Fruit fly (Drosophila melanogaster) whole organism, embryonic: Measurements from ENCODE around the gene CG7742.
A peak's percentile ranks its signal among the peaks of the same experiment; 100 is the strongest.

Experiments used
- Abd-B ChIP-seq: fragments of 200-800 bp; sonication (Bioruptor generic); optimal IDR thresholded peaks from 2 replicates; lab custom pipeline; 2018; ENCODE audit warnings: missing biosample characterization, mild to moderate bottlenecking, missing genetic modification characterization, moderate library complexity
- Atf6 ChIP-seq: fragments of 200-800 bp; sonication (Bioruptor generic); IDR thresholded peaks from 2 replicates; pipeline ENCODE4 v1.3.6; 2022; ENCODE audit warnings: missing biosample characterization, missing genetic modification characterization
- Bteb2 ChIP-seq: fragments of 200-800 bp; sonication (Bioruptor generic); optimal IDR thresholded peaks from 2 replicates; lab custom pipeline; 2016; ENCODE audit warnings: missing biosample characterization, missing genetic modification characterization
- CG10979 ChIP-seq: fragments of 200-800 bp; sonication (Bioruptor generic); optimal IDR thresholded peaks from 2 replicates; lab custom pipeline; 2018; ENCODE audit warnings: missing biosample characterization, mild to moderate bottlenecking, missing genetic modification characterization, moderate library complexity
- CG12071 ChIP-seq: fragments of 200-800 bp; sonication (Bioruptor generic); optimal IDR thresholded peaks from 3 replicates; lab custom pipeline; 2018; ENCODE audit warnings: missing biosample characterization, mild to moderate bottlenecking, missing genetic modification characterization
- CG14667 ChIP-seq: fragments of 200-800 bp; sonication (Bioruptor generic); IDR thresholded peaks from 2 replicates; pipeline ENCODE4 v1.3.6; 2022; ENCODE audit warnings: missing biosample characterization, missing genetic modification characterization
- CG15011 ChIP-seq: fragments of 200-800 bp; sonication (Bioruptor generic); optimal IDR thresholded peaks from 3 replicates; lab custom pipeline; 2018; ENCODE audit warnings: missing biosample characterization, mild to moderate bottlenecking, missing genetic modification characterization
- CG17568 ChIP-seq: fragments of 200-800 bp; sonication (Bioruptor generic); optimal IDR thresholded peaks from 2 replicates; lab custom pipeline; 2018; ENCODE audit warnings: missing biosample characterization, mild to moderate bottlenecking, missing genetic modification characterization, moderate library complexity
- CG18476 ChIP-seq: fragments of 200-800 bp; sonication (Bioruptor generic); optimal IDR thresholded peaks from 2 replicates; lab custom pipeline; 2016; ENCODE audit warnings: missing biosample characterization, mild to moderate bottlenecking, missing genetic modification characterization
- CG18764 ChIP-seq: fragments of 200-800 bp; sonication (Bioruptor generic); optimal IDR thresholded peaks from 3 replicates; lab custom pipeline; 2016; ENCODE audit warnings: missing biosample characterization, missing genetic modification characterization
- CG30020 ChIP-seq: fragments of 200-800 bp; optimal IDR thresholded peaks from 2 replicates; lab custom pipeline; 2019; ENCODE audit warnings: missing biosample characterization, mild to moderate bottlenecking, missing genetic modification characterization, moderate library complexity
- CG31365 ChIP-seq: fragments of 200-800 bp; sonication (Bioruptor generic); optimal IDR thresholded peaks from 2 replicates; lab custom pipeline; 2018; ENCODE audit warnings: missing biosample characterization, mild to moderate bottlenecking, missing genetic modification characterization
- CG31441 ChIP-seq: fragments of 200-800 bp; sonication (Bioruptor generic); IDR thresholded peaks from 2 replicates; pipeline ENCODE4 v1.3.6; 2022; ENCODE audit warnings: missing biosample characterization, missing genetic modification characterization
- CG3726 ChIP-seq: fragments of 200-800 bp; sonication (Bioruptor generic); IDR thresholded peaks from 3 replicates; pipeline ENCODE4, ENCODE4 v1.3.6; 2022; ENCODE audit warnings: missing biosample characterization, missing genetic modification characterization
- CG4424 ChIP-seq: fragments of 200-800 bp; sonication (Bioruptor generic); optimal IDR thresholded peaks from 3 replicates; lab custom pipeline; 2016; ENCODE audit warnings: missing biosample characterization, missing genetic modification characterization
- CG8359 ChIP-seq: fragments of 200-800 bp; sonication (Bioruptor generic); optimal IDR thresholded peaks from 2 replicates; lab custom pipeline; 2017; ENCODE audit warnings: missing biosample characterization, mild to moderate bottlenecking, missing genetic modification characterization, borderline replicate concordance
- CG9876 ChIP-seq: fragments of 200-800 bp; sonication (Bioruptor generic); optimal IDR thresholded peaks from 2 replicates; lab custom pipeline; 2016; ENCODE audit warnings: missing biosample characterization, missing genetic modification characterization
- CkIIα-i1 ChIP-seq: fragments of 200-800 bp; sonication (Bioruptor generic); IDR thresholded peaks from 2 replicates; pipeline ENCODE4 v1.3.6; 2022; ENCODE audit warnings: missing biosample characterization, missing genetic modification characterization
- CoRest ChIP-seq: fragments of 200-800 bp; sonication (Bioruptor generic); optimal IDR thresholded peaks from 3 replicates; lab custom pipeline; 2018; ENCODE audit warnings: missing biosample characterization, mild to moderate bottlenecking, missing genetic modification characterization, moderate library complexity
- Dad ChIP-seq: fragments of 200-800 bp; sonication (Bioruptor generic); optimal IDR thresholded peaks from 3 replicates; lab custom pipeline; 2016; ENCODE audit warnings: missing biosample characterization, missing genetic modification characterization
- Dip3 ChIP-seq: fragments of 200-800 bp; sonication (Bioruptor generic); optimal IDR thresholded peaks from 3 replicates; lab custom pipeline; 2016; ENCODE audit warnings: missing biosample characterization, missing genetic modification characterization
- Gsc ChIP-seq: fragments of 200-800 bp; sonication (Bioruptor generic); IDR thresholded peaks from 2 replicates; pipeline ENCODE4 v1.3.6; 2022; ENCODE audit warnings: missing biosample characterization, missing genetic modification characterization
- H15 ChIP-seq: fragments of 200-800 bp; sonication (Bioruptor generic); IDR thresholded peaks from 3 replicates; pipeline ENCODE4 v1.3.6; 2022; ENCODE audit warnings: missing biosample characterization, missing genetic modification characterization
- HmgD ChIP-seq: fragments of 200-800 bp; sonication (Bioruptor generic); optimal IDR thresholded peaks from 3 replicates; lab custom pipeline; 2016; ENCODE audit warnings: missing biosample characterization, missing genetic modification characterization
- Hr3 ChIP-seq: fragments of 200-800 bp; sonication (Bioruptor generic); optimal IDR thresholded peaks from 3 replicates; lab custom pipeline; 2016; ENCODE audit warnings: missing biosample characterization, missing genetic modification characterization
- Mad ChIP-seq: fragments of 200-800 bp; sonication (Bioruptor generic); optimal IDR thresholded peaks from 2 replicates; lab custom pipeline; 2016; ENCODE audit warnings: missing biosample characterization, missing genetic modification characterization
- Max ChIP-seq: fragments of 200-800 bp; sonication (Bioruptor generic); optimal IDR thresholded peaks from 2 replicates; lab custom pipeline; 2016; ENCODE audit warnings: missing biosample characterization, mild to moderate bottlenecking, missing genetic modification characterization
- NfI ChIP-seq: fragments of 200-800 bp; sonication (Bioruptor generic); optimal IDR thresholded peaks from 3 replicates; lab custom pipeline; 2018; ENCODE audit warnings: missing biosample characterization, mild to moderate bottlenecking, missing genetic modification characterization, moderate library complexity
- Oli ChIP-seq: fragments of 200-800 bp; sonication (Bioruptor generic); optimal IDR thresholded peaks from 2 replicates; lab custom pipeline; 2018; ENCODE audit warnings: missing biosample characterization, mild to moderate bottlenecking, missing genetic modification characterization, moderate library complexity
- Poxn ChIP-seq: fragments of 200-800 bp; sonication (Bioruptor generic); IDR thresholded peaks from 2 replicates; pipeline ENCODE4 v1.3.6; 2022; ENCODE audit warnings: missing biosample characterization, missing genetic modification characterization
- Sox100B ChIP-seq: fragments of 200-800 bp; sonication (Bioruptor generic); optimal IDR thresholded peaks from 3 replicates; lab custom pipeline; 2018; ENCODE audit warnings: missing biosample characterization, mild to moderate bottlenecking, missing genetic modification characterization
- Sox102F ChIP-seq: fragments of 200-800 bp; sonication (Bioruptor generic); optimal IDR thresholded peaks from 2 replicates; lab custom pipeline; 2018; ENCODE audit warnings: missing biosample characterization, mild to moderate bottlenecking, missing genetic modification characterization, moderate library complexity
- Xrp1 ChIP-seq: fragments of 200-800 bp; sonication (Bioruptor generic); IDR thresholded peaks from 2 replicates; pipeline ENCODE4 v1.3.6; 2022; ENCODE audit warnings: missing biosample characterization, missing genetic modification characterization
- bbx ChIP-seq: fragments of 200-800 bp; sonication (Bioruptor generic); IDR thresholded peaks from 2 replicates; pipeline ENCODE4 v1.3.6; 2022; ENCODE audit warnings: missing biosample characterization, missing genetic modification characterization; ENCODE audit not compliant: partially characterized antibody
- br ChIP-seq: fragments of >200 bp; optimal IDR thresholded peaks from 2 replicates; lab custom pipeline; 2017
- dan ChIP-seq: fragments of 200-800 bp; sonication (Bioruptor generic); IDR thresholded peaks from 2 replicates; pipeline ENCODE4 v1.3.6; 2022; ENCODE audit warnings: missing biosample characterization, missing genetic modification characterization
- eve ChIP-seq, 2 experiments: fragments of >200 bp; optimal IDR thresholded peaks; 2 replicates each; lab custom pipeline; 2017; ENCODE audit warnings: missing biosample characterization in 2 of 2, missing genetic modification characterization in 2 of 2
- jing ChIP-seq: fragments of 200-800 bp; sonication (Bioruptor generic); optimal IDR thresholded peaks from 2 replicates; lab custom pipeline; 2018; ENCODE audit warnings: missing biosample characterization, mild to moderate bottlenecking, missing genetic modification characterization
- kni ChIP-seq: fragments of 200-800 bp; sonication (Bioruptor generic); optimal IDR thresholded peaks from 3 replicates; lab custom pipeline; 2017; ENCODE audit warnings: mild to moderate bottlenecking, missing biosample characterization, missing genetic modification reagents, missing genetic modification characterization
- lilli ChIP-seq: fragments of 200-800 bp; sonication (Bioruptor generic); optimal IDR thresholded peaks from 3 replicates; lab custom pipeline; 2016; ENCODE audit warnings: missing biosample characterization, missing genetic modification characterization
- nmo ChIP-seq: fragments of 200-800 bp; sonication (Bioruptor generic); optimal IDR thresholded peaks from 2 replicates; lab custom pipeline; 2018; ENCODE audit warnings: missing biosample characterization, mild to moderate bottlenecking, missing genetic modification characterization, moderate library complexity
- peb ChIP-seq: fragments of 200-800 bp; sonication (Bioruptor generic); IDR thresholded peaks from 2 replicates; pipeline ENCODE4 v1.3.6; 2022; ENCODE audit warnings: missing biosample characterization, missing genetic modification characterization
- pum ChIP-seq: fragments of 200-800 bp; sonication (Bioruptor generic); optimal IDR thresholded peaks from 2 replicates; lab custom pipeline; 2016; ENCODE audit warnings: missing biosample characterization, missing genetic modification characterization
- ranshi ChIP-seq: fragments of 200-800 bp; sonication (Bioruptor generic); IDR thresholded peaks from 2 replicates; pipeline ENCODE4 v1.3.6; 2022; ENCODE audit warnings: missing biosample characterization, missing genetic modification characterization
- salm ChIP-seq: fragments of 200-800 bp; sonication (Bioruptor generic); optimal IDR thresholded peaks from 2 replicates; lab custom pipeline; 2018; ENCODE audit warnings: missing biosample characterization, mild to moderate bottlenecking, missing genetic modification characterization
- sens ChIP-seq: fragments of 200-800 bp; sonication (Bioruptor generic); peaks from one replicate; lab custom pipeline; 2016; ENCODE audit warnings: missing biosample characterization, missing genetic modification characterization
- shn ChIP-seq: fragments of 200-800 bp; sonication (Bioruptor generic); optimal IDR thresholded peaks from 3 replicates; lab custom pipeline; 2016; ENCODE audit warnings: missing biosample characterization, missing genetic modification characterization
- slou ChIP-seq: fragments of 200-800 bp; sonication (Bioruptor generic); optimal IDR thresholded peaks from 3 replicates; lab custom pipeline; 2016; ENCODE audit warnings: missing biosample characterization, missing genetic modification characterization
- ssp ChIP-seq: fragments of 200-800 bp; sonication (Bioruptor generic); IDR thresholded peaks from 2 replicates; pipeline ENCODE4 v1.3.6; 2022; ENCODE audit warnings: missing biosample characterization, missing genetic modification characterization
- vfl ChIP-seq: fragments of 200-800 bp; sonication (Bioruptor generic); optimal IDR thresholded peaks from 2 replicates; lab custom pipeline; 2016; ENCODE audit warnings: missing biosample characterization, missing genetic modification characterization
- z ChIP-seq: fragments of 200-800 bp; sonication (Bioruptor generic); IDR thresholded peaks from 3 replicates; pipeline ENCODE4 v1.3.6; 2022; ENCODE audit warnings: missing biosample characterization, missing genetic modification characterization

CG7742 gene

dm6 chr2L:5261223-5261984 is 46.5 kb upstream of the CG7742 start (continued):
- no peak for TF ChIP-seq Bteb2 (GFP tag; lab: Kevin White, UChicago)
- TF ChIP-seq vfl (GFP tag; lab: Kevin White, UChicago): no peak
- no peak for TF ChIP-seq CG12071 (GFP tag; lab: Kevin White, UChicago)
- TF ChIP-seq Max (GFP tag; lab: Kevin White, UChicago): no peak
- TF ChIP-seq lilli (GFP tag; lab: Kevin White, UChicago): peak; percentile 18
- TF ChIP-seq CG17568 (GFP tag; lab: Kevin White, UChicago): no peak
- TF ChIP-seq Hr3 (GFP tag; lab: Kevin White, UChicago): no peak
- peak; percentile 5 for TF ChIP-seq CG18764 (GFP tag; lab: Kevin White, UChicago)
- TF ChIP-seq Mad (GFP tag; lab: Kevin White, UChicago): peak; percentile 11
- TF ChIP-seq Dip3 (GFP tag; lab: Kevin White, UChicago): no peak
- TF ChIP-seq dan (GFP tag; lab: Robert Waterston, UW): no peak
- TF ChIP-seq CG3726 (GFP tag; lab: Robert Waterston, UW): no peak
- no peak for TF ChIP-seq peb (GFP tag; lab: Robert Waterston, UW)
- TF ChIP-seq CG14667 (GFP tag; lab: Robert Waterston, UW): 0 out of 2 replicates have a peak, but pooled peaks have one; percentile 25
- TF ChIP-seq Oli (tag; lab: Kevin White, UChicago): no peak
- TF ChIP-seq CG18476: no peak
- no peak for TF ChIP-seq Atf6 (GFP tag; lab: Robert Waterston, UW)
- TF ChIP-seq HmgD (GFP tag; lab: Kevin White, UChicago): no peak
- 0 out of 3 replicates have a peak, but pooled peaks have one; percentile 10 for TF ChIP-seq z
- TF ChIP-seq CG31365 (tag; lab: Kevin White, UChicago): no peak
- TF ChIP-seq CoRest: peak; percentile 7
- TF ChIP-seq slou (GFP tag; lab: Kevin White, UChicago): no peak
- TF ChIP-seq NfI (GFP tag; lab: Kevin White, UChicago): peak; percentile 16
- TF ChIP-seq Xrp1 (GFP tag; lab: Robert Waterston, UW): peak; percentile 64; the same call in 1 of the 2 replicates
- peak; percentile 81 for TF ChIP-seq sens (GFP tag; lab: Kevin White, UChicago)
- peak; percentile 69 for TF ChIP-seq CG8359 (GFP tag; lab: Kevin White, UChicago)
- TF ChIP-seq CG30020: no peak
- TF ChIP-seq shn: no peak
- no peak for TF ChIP-seq CG9876 (GFP tag; lab: Kevin White, UChicago)
- TF ChIP-seq bbx (GFP tag; lab: Robert Waterston, UW): no peak
- TF ChIP-seq pum (GFP tag; lab: Kevin White, UChicago): no peak
- TF ChIP-seq CG4424: peak; percentile 54
- TF ChIP-seq Abd-B (GFP tag; lab: Kevin White, UChicago): no peak
- TF ChIP-seq nmo (GFP tag; lab: Kevin White, UChicago): peak; percentile 30
- no peak for TF ChIP-seq kni (GFP tag; lab: Kevin White, UChicago)
- TF ChIP-seq Sox100B (GFP tag; lab: Kevin White, UChicago): no peak
- peak; percentile 44 for TF ChIP-seq CG10979 (tag; lab: Kevin White, UChicago)
- TF ChIP-seq ssp (GFP tag; lab: Robert Waterston, UW): no peak
- no peak for TF ChIP-seq Dad
- no peak for TF ChIP-seq H15 (GFP tag; lab: Robert Waterston, UW)
- no peak for TF ChIP-seq Poxn (GFP tag; lab: Robert Waterston, UW)
- TF ChIP-seq salm (tag; lab: Kevin White, UChicago): no peak
- no peak for TF ChIP-seq CkIIα-i1 (GFP tag; lab: Robert Waterston, UW)
- no peak for TF ChIP-seq eve (GFP tag; optimal IDR thresholded peaks at IDR 0.05; lab: Kevin White, UChicago)
- TF ChIP-seq Gsc (GFP tag; lab: Robert Waterston, UW): no peak
- TF ChIP-seq CG31441 (GFP tag; lab: Robert Waterston, UW): peak; percentile 49; the same call in 1 of the 2 replicates
- TF ChIP-seq jing: no peak
- TF ChIP-seq br (lab: Kevin White, UChicago): no peak
- TF ChIP-seq ranshi (GFP tag; lab: Robert Waterston, UW): no peak
- peak; percentile 39 for TF ChIP-seq Sox102F (GFP tag; lab: Kevin White, UChicago)
- no peak for TF ChIP-seq CG15011 (GFP tag; lab: Kevin White, UChicago)
